Worm (Caenorhabditis elegans) whole organism, L2 larva: Measurements from ENCODE around the gene srz-90.

Source experiments
- aly-2 ChIP-seq: fragments of 150-350 bp; optimal IDR thresholded peaks from 2 replicates; lab custom pipeline; 2014; ENCODE audit warnings: missing biosample characterization, missing genetic modification characterization
- lin-13 ChIP-seq: fragments of 150-350 bp; optimal IDR thresholded peaks from 2 replicates; lab custom pipeline; 2014; ENCODE audit warnings: missing biosample characterization, missing genetic modification reagents, missing genetic modification characterization

- TF ChIP-seq aly-2 (tag; lab: Kevin White, UChicago) (no peak), lin-13 (no peak)
Observed at ce11 chrV:17485078-17485477, 42.8 kb upstream of the srz-90 start, which contains the start of gene srh-111.
